Fruit fly (Drosophila melanogaster): Measurements from ENCODE around the gene mtrm.

mtrm gene

DNA sequence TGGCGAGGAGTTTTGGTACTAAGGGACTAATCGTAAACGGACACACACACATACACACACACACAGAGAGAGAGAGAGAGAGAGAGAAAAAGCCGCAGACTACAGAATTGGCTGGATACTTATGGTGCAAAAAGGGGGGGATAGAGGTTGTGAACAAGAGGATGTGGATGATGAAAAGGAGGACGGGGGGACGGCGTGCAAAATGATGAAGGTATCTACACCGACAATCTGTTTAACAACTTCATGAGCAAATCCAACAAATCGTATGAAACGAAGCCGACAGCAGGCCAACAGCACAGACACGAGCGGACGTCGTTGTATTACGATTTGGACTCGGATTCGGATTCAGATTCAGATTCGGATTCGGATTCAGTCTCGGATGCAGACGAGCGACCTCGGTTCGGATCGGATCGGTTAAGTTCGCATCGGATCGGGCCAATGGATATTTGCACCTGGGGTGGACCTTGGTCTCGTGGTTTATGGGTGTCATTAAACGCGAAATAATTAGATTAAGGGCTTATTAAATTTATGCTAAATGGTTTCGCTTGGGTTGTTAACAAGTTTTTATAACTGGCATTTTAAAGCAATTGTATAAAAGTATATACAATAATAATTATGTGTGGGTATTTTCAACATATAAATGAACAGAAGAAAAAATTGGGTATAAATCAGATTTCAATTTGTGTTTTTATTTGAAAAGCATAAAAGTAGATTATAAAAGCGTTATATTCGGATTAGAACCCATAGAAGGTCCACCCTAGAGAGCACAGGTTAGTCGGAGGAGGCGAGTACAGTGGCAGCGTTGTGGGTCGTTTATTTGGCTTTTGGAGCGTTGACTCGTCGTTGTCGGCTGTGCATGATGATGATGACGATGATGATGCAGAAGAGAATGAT lies 42.5 kb downstream of the mtrm start (continued):
- TF ChIP-seq HLHmδ (GFP tag; optimal IDR thresholded peaks at IDR 0.05) = no peak
- TF ChIP-seq CG1647 (GFP tag; optimal IDR thresholded peaks at IDR 0.05) = peak; percentile 51
- peak; percentile 61 for TF ChIP-seq al (GFP tag; IDR thresholded peaks at IDR 0.05)
- peak; percentile 76 for TF ChIP-seq CG9817 (tag; optimal IDR thresholded peaks at IDR 0.05)
- TF ChIP-seq cad (GFP tag; optimal IDR thresholded peaks at IDR 0.05) = peak; percentile 67
- peak; percentile 50 for TF ChIP-seq sd (tag; optimal IDR thresholded peaks at IDR 0.05)
- TF ChIP-seq CG17829 (tag; optimal IDR thresholded peaks at IDR 0.05) = peak; percentile 92
- no peak for TF ChIP-seq CG13624 (GFP tag; optimal IDR thresholded peaks at IDR 0.05)
- TF ChIP-seq CG8359 (GFP tag; optimal IDR thresholded peaks at IDR 0.05; ENCODE audit: borderline replicate concordance) = peak; percentile 75
- peak; percentile 37; the same call in 1 of the 2 replicates for TF ChIP-seq CG4360 (GFP tag; IDR thresholded peaks at IDR 0.05)
- TF ChIP-seq Sry-β (GFP tag; optimal IDR thresholded peaks at IDR 0.05) = no peak
- peak in 1 of 2 experiments; percentile 6 for TF ChIP-seq Dfd (GFP tag; optimal IDR thresholded peaks at IDR 0.05)
- TF ChIP-seq CG7928 (GFP tag; optimal IDR thresholded peaks at IDR 0.05) = peak; percentile 59
- TF ChIP-seq dimm (GFP tag; IDR thresholded peaks at IDR 0.05) = no peak
- peak; percentile 72 for TF ChIP-seq esg (GFP tag; conservative IDR thresholded peaks at IDR 0.05)
- peak; percentile 37 for TF ChIP-seq CG33213 (GFP tag; optimal IDR thresholded peaks at IDR 0.05)
- TF ChIP-seq fu2 (GFP tag; optimal IDR thresholded peaks at IDR 0.05) = no peak
- peak; percentile 89 for TF ChIP-seq CG6254 (GFP tag; optimal IDR thresholded peaks at IDR 0.05)
- peak; percentile 20 for TF ChIP-seq CG4707 (GFP tag; optimal IDR thresholded peaks at IDR 0.05)
- TF ChIP-seq Rx (GFP tag; IDR thresholded peaks at IDR 0.05) = 0 out of 2 replicates have a peak, but pooled peaks have one; percentile 32
- TF ChIP-seq NC2α (GFP tag; optimal IDR thresholded peaks at IDR 0.05) = no peak
- peak; percentile 67 for TF ChIP-seq Ada2b (GFP tag; IDR thresholded peaks at IDR 0.05)
- peak; percentile 62 for TF ChIP-seq dmrt11E (tag; optimal IDR thresholded peaks at IDR 0.05)
- no peak for TF ChIP-seq zf30C (GFP tag; optimal IDR thresholded peaks at IDR 0.05)
- peak; percentile 56 for TF ChIP-seq fd64A (GFP tag; optimal IDR thresholded peaks at IDR 0.05)
- TF ChIP-seq lmd (GFP tag; IDR thresholded peaks at IDR 0.05) = peak; percentile 84
- peak; percentile 84 for TF ChIP-seq vvl (GFP tag; IDR thresholded peaks at IDR 0.05)
- peak; percentile 64 for TF ChIP-seq CG2116 (GFP tag; optimal IDR thresholded peaks at IDR 0.05)
- TF ChIP-seq Jarid2 (GFP tag; optimal IDR thresholded peaks at IDR 0.05) = peak; percentile 70
- TF ChIP-seq shn (GFP tag; optimal IDR thresholded peaks at IDR 0.05) = no peak
- peak; percentile 90 for TF ChIP-seq Blimp-1 (GFP tag; optimal IDR thresholded peaks at IDR 0.05)
- no peak for TF ChIP-seq yki (optimal IDR thresholded peaks at IDR 0.05)
- peak; percentile 61; the same call in 2 of the 3 replicates for TF ChIP-seq CG11093 (GFP tag; IDR thresholded peaks at IDR 0.05)
- TF ChIP-seq seq (GFP tag; IDR thresholded peaks at IDR 0.05) = peak; percentile 84
- peak; percentile 79 for TF ChIP-seq CG7372 (GFP tag; IDR thresholded peaks at IDR 0.05)
- TF ChIP-seq CG11560 (tag; IDR thresholded peaks at IDR 0.05) = peak; percentile 32; the same call in 1 of the 3 replicates
- TF ChIP-seq pum (GFP tag; optimal IDR thresholded peaks at IDR 0.05) = peak; percentile 22
- no peak for TF ChIP-seq CG14860 (GFP tag; IDR thresholded peaks at IDR 0.05; ENCODE audit: partially characterized antibody)
- TF ChIP-seq CG6813 (GFP tag; optimal IDR thresholded peaks at IDR 0.05) = peak; percentile 90
- TF ChIP-seq Camta (GFP tag; optimal IDR thresholded peaks at IDR 0.05) = peak; percentile 55
- TF ChIP-seq CG2199 (GFP tag; IDR thresholded peaks at IDR 0.05) = no peak
- TF ChIP-seq Sox100B (GFP tag; optimal IDR thresholded peaks at IDR 0.05) = peak; percentile 95
- peak; percentile 63 for TF ChIP-seq H2.0 (GFP tag; IDR thresholded peaks at IDR 0.05)
- no peak for TF ChIP-seq tll (GFP tag; optimal IDR thresholded peaks at IDR 0.05)
- TF ChIP-seq CG11723 (GFP tag; optimal IDR thresholded peaks at IDR 0.05) = peak; percentile 70
- peak; percentile 92 for TF ChIP-seq bcd (GFP tag; optimal IDR thresholded peaks at IDR 0.05)
- TF ChIP-seq Dek (tag; optimal IDR thresholded peaks at IDR 0.05) = peak; percentile 85
- TF ChIP-seq CG10543 (GFP tag; optimal IDR thresholded peaks at IDR 0.05) = peak; percentile 83
- TF ChIP-seq CG14050 (GFP tag; IDR thresholded peaks at IDR 0.05) = peak; percentile 67
